Worm (Caenorhabditis elegans): ENCODE measurements around the gene F58H1.6.

Gene F58H1.6

ce11 chrV:11960084-11960830, 17.8 kb downstream of the F58H1.6 start:
- TF ChIP-seq efl-1 (optimal IDR thresholded peaks at IDR 0.05) (no peak), efl-1 (GFP tag; optimal IDR thresholded peaks at IDR 0.05 in 1 of 2) (peak in 1 of 2 experiments; percentile 53), lin-15B (tag; optimal IDR thresholded peaks at IDR 0.05) (no peak)

DNA sequence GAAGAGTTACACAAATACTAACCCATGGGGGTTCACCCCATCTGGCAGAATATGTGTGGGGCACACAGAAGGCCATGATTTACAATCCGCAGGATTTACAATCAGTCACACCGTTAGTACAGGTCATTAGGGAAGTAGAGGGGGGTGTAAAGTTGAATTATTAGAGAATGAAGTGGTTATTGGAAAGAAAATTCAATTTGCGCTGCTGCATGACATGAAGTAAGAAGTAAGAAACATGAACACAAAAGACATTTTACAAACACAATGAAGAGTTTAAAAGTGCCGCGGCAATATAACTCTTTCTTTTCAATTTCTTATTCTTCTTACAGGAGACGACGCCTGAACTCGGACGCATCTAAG, 18.4 kb downstream of the F58H1.6 start:
- peak; percentile 37 for TF ChIP-seq fkh-10 (GFP tag; optimal IDR thresholded peaks at IDR 0.05)
- TF ChIP-seq efl-1 (optimal IDR thresholded peaks at IDR 0.05): no peak
- TF ChIP-seq efl-1 (GFP tag; optimal IDR thresholded peaks at IDR 0.05 in 1 of 2): peak in 1 of 2 experiments; percentile 20
- no peak for TF ChIP-seq ceh-63 (GFP tag; optimal IDR thresholded peaks at IDR 0.05)

ce11 chrV:11964723-11965122, 22.3 kb downstream of the F58H1.6 start, which contains the start of gene F58H1.7:
Gene F58H1.7 (minus strand): TSS chrV:11964823.
- TF ChIP-seq isw-1 (GFP tag; IDR thresholded peaks at IDR 0.05): no peak
- TF ChIP-seq unc-30 (tag; optimal IDR thresholded peaks at IDR 0.05): no peak
- no peak for TF ChIP-seq zip-4 (GFP tag; optimal IDR thresholded peaks at IDR 0.05)
- no peak for TF ChIP-seq pax-3 (tag; optimal IDR thresholded peaks at IDR 0.05)
- TF ChIP-seq aha-1 (tag; optimal IDR thresholded peaks at IDR 0.05): no peak
- TF ChIP-seq unc-98 (GFP tag; IDR thresholded peaks at IDR 0.05): no peak
- TF ChIP-seq rnt-1 (tag; optimal IDR thresholded peaks at IDR 0.05): no peak
- TF ChIP-seq snpc-4 (tag; optimal IDR thresholded peaks at IDR 0.05): no peak
- TF ChIP-seq sox-4 (tag; optimal IDR thresholded peaks at IDR 0.05): no peak

DNA sequence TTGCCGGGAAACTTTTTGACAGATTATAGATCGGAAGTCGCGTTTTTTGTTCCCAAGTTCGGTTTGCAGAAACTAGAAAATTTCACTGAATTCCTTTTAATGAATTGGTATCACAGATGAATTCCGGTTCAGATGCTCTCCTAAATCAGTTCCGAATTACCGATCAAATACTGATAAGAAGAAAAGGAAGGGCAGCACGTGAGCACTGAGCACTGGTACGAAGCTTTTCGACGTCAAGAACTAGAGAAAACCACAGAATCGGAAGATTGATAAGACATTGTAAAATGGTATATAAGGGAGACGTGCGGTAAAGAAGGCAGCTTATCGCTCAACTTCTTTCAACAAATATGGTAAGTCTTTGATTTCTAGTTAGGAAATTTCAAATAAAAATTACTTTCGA, 32.8 kb downstream of the F58H1.6 start, which contains the start of gene cpr-1:
Gene cpr-1, plus strand, starts transcription at position 319 of the 400 bp plus-strand sequence.
- peak; percentile 85 for TF ChIP-seq pqm-1 (tag; optimal IDR thresholded peaks at IDR 0.05)
- no peak for TF ChIP-seq efl-1 (optimal IDR thresholded peaks at IDR 0.05)
- TF ChIP-seq efl-1 (GFP tag; optimal IDR thresholded peaks at IDR 0.05 in 1 of 2): peak in 1 of 2 experiments; percentile 78
- TF ChIP-seq jun-1 (tag; optimal IDR thresholded peaks at IDR 0.05): peak; percentile 11
- peak; percentile 42 for TF ChIP-seq nhr-20 (tag; optimal IDR thresholded peaks at IDR 0.05)
- peak; percentile 98 for TF ChIP-seq elt-2 (tag; optimal IDR thresholded peaks at IDR 0.05)
- peak in 1 of 2 experiments; percentile 41 for TF ChIP-seq lin-35 (GFP tag; optimal IDR thresholded peaks at IDR 0.05)
- TF ChIP-seq mdl-1 (tag; optimal IDR thresholded peaks at IDR 0.05): no peak
- peak; percentile 32 for TF ChIP-seq pax-3 (tag; optimal IDR thresholded peaks at IDR 0.05)
- TF ChIP-seq nhr-71 (tag; optimal IDR thresholded peaks at IDR 0.05): peak; percentile 17
- no peak for TF ChIP-seq lir-3 (tag; optimal IDR thresholded peaks at IDR 0.05; ENCODE audit: poor library complexity)

DNA sequence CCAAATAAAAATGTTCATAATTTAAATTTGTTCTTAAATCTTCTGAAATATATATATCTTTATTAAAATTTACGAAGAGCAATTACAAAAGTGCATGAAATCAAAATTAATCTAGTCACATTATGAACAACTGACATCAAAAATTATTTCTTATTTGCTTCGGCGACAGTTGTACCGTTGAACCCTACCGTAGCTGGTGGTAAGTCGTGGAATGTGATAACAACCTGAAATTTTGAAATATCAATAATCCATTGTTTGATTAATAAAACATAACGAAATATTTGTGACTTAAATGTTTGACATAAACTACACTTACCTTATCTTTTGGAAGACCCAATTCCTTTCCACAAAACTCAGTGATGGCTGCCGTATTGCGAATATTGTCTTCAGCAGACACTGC, 34.3 kb downstream of the F58H1.6 start:
- TF ChIP-seq hpl-2 (GFP tag; optimal IDR thresholded peaks at IDR 0.05) (no peak), nhr-71 (tag; optimal IDR thresholded peaks at IDR 0.05) (peak; percentile 29), lin-35 (GFP tag; optimal IDR thresholded peaks at IDR 0.05) (peak in 1 of 2 experiments; percentile 28), blmp-1 (tag; optimal IDR thresholded peaks at IDR 0.05) (no peak), elt-2 (tag; optimal IDR thresholded peaks at IDR 0.05) (peak; percentile 82), zag-1 (tag; optimal IDR thresholded peaks at IDR 0.05) (no peak), ceh-90 (tag; optimal IDR thresholded peaks at IDR 0.05) (no peak), nhr-90 (tag; optimal IDR thresholded peaks at IDR 0.05; ENCODE audit: poor library complexity) (peak; percentile 39), dsc-1 (tag; optimal IDR thresholded peaks at IDR 0.05) (no peak), fkh-4 (tag; optimal IDR thresholded peaks at IDR 0.05; ENCODE audit: borderline replicate concordance) (no peak)

- TF ChIP-seq irx-1 (tag; optimal IDR thresholded peaks at IDR 0.05): no peak
- TF ChIP-seq grh-1 (GFP tag; IDR thresholded peaks at IDR 0.05): 0 out of 2 replicates have a peak, but pooled peaks have one; percentile 20
- no peak for TF ChIP-seq C04F5.9 (tag; optimal IDR thresholded peaks at IDR 0.05)
- no peak for TF ChIP-seq pag-3 (tag; optimal IDR thresholded peaks at IDR 0.05; ENCODE audit: borderline replicate concordance, insufficient read depth)
- peak; percentile 20 for TF ChIP-seq lin-14 (GFP tag; optimal IDR thresholded peaks at IDR 0.05)
- no peak for TF ChIP-seq ets-5 (GFP tag; IDR thresholded peaks at IDR 0.05)
- no peak for TF ChIP-seq skn-1 (tag; optimal IDR thresholded peaks at IDR 0.05)
- TF ChIP-seq nhr-85 (tag): no peak
- TF ChIP-seq mdl-1 (tag; optimal IDR thresholded peaks at IDR 0.05): no peak
- TF ChIP-seq efl-1 (optimal IDR thresholded peaks at IDR 0.05): peak in 1 of 2 experiments; percentile 6
- TF ChIP-seq efl-1 (GFP tag; optimal IDR thresholded peaks at IDR 0.05 in 1 of 2): peak in 1 of 2 experiments; percentile 6
- peak in 1 of 6 experiments; percentile 63 for TF ChIP-seq elt-3 (tag; optimal IDR thresholded peaks at IDR 0.05)
- TF ChIP-seq ama-1 (optimal IDR thresholded peaks at IDR 0.05): peak; percentile 62
- TF ChIP-seq C16A3.4 (tag; optimal IDR thresholded peaks at IDR 0.05): no peak
- TF ChIP-seq ceh-8 (GFP tag; optimal IDR thresholded peaks at IDR 0.05): no peak
- TF ChIP-seq fkh-10 (GFP tag; optimal IDR thresholded peaks at IDR 0.05): no peak
- TF ChIP-seq nhr-237 (tag; optimal IDR thresholded peaks at IDR 0.05): no peak
These were observed 35.8 kb downstream of the F58H1.6 start, which contains the start of gene mif-2 for ce11 chrV:11978179-11978578. Gene mif-2 (minus strand): TSS chrV:11978459.
